Fruit fly (Drosophila melanogaster) whole organism, embryonic: ENCODE measurements around the gene UQCR-14.
A peak's percentile ranks its signal among the peaks of the same experiment; 100 is the strongest.

Experiments used
- Abd-B ChIP-seq: fragments of 200-800 bp; sonication (Bioruptor generic); optimal IDR thresholded peaks from 2 replicates; lab custom pipeline; 2018; ENCODE audit warnings: missing biosample characterization, mild to moderate bottlenecking, missing genetic modification characterization, moderate library complexity
- CG11398 ChIP-seq: fragments of 200-800 bp; sonication (Bioruptor generic); optimal IDR thresholded peaks from 2 replicates; lab custom pipeline; 2016; ENCODE audit warnings: missing biosample characterization, missing genetic modification characterization
- CG11560 ChIP-seq: fragments of 200-800 bp; sonication (Bioruptor generic); IDR thresholded peaks from 3 replicates; pipeline ENCODE4 v1.3.6; 2022; ENCODE audit warnings: missing biosample characterization, missing genetic modification characterization
- CG13775 ChIP-seq: fragments of 200-800 bp; sonication (Bioruptor generic); optimal IDR thresholded peaks from 3 replicates; lab custom pipeline; 2017; ENCODE audit warnings: missing biosample characterization, mild to moderate bottlenecking, missing genetic modification characterization
- CG14710 ChIP-seq: fragments of 200-800 bp; sonication (Bioruptor generic); optimal IDR thresholded peaks from 3 replicates; lab custom pipeline; 2019; ENCODE audit warnings: missing biosample characterization, mild to moderate bottlenecking, missing genetic modification characterization, moderate library complexity
- CG15269 ChIP-seq: fragments of 200-800 bp; sonication (Bioruptor generic); optimal IDR thresholded peaks from 2 replicates; lab custom pipeline; 2018; ENCODE audit warnings: missing biosample characterization, mild to moderate bottlenecking, missing genetic modification characterization, moderate library complexity
- CG1529 ChIP-seq: fragments of 200-800 bp; sonication (Bioruptor generic); optimal IDR thresholded peaks from 3 replicates; lab custom pipeline; 2018; ENCODE audit warnings: missing biosample characterization, missing genetic modification characterization
- CG17912 ChIP-seq: fragments of 200-800 bp; sonication (Bioruptor generic); optimal IDR thresholded peaks from 2 replicates; lab custom pipeline; 2018; ENCODE audit warnings: missing biosample characterization, mild to moderate bottlenecking, missing genetic modification characterization
- CG2120 ChIP-seq: fragments of 200-800 bp; sonication (Bioruptor generic); optimal IDR thresholded peaks from 3 replicates; lab custom pipeline; 2016; ENCODE audit warnings: missing biosample characterization, missing genetic modification characterization
- CG2199 ChIP-seq: fragments of 200-800 bp; sonication (Bioruptor generic); IDR thresholded peaks from 3 replicates; pipeline ENCODE4 v1.3.6; 2022; ENCODE audit warnings: missing biosample characterization, missing genetic modification characterization
- CG2889 ChIP-seq: fragments of 200-800 bp; sonication (Bioruptor generic); IDR thresholded peaks from 3 replicates; pipeline ENCODE4 v1.3.6; 2022; ENCODE audit warnings: missing biosample characterization, missing genetic modification characterization
- CG30431 ChIP-seq: fragments of 200-800 bp; sonication (Bioruptor generic); optimal IDR thresholded peaks from 2 replicates; lab custom pipeline; 2017; ENCODE audit warnings: missing biosample characterization, missing genetic modification characterization
- CG32767 ChIP-seq: fragments of 200-800 bp; sonication (Bioruptor generic); IDR thresholded peaks from 2 replicates; pipeline ENCODE4 v1.3.6; 2022; ENCODE audit warnings: missing biosample characterization, missing genetic modification characterization
- CG34224 ChIP-seq: fragments of 200-800 bp; sonication (Bioruptor generic); IDR thresholded peaks from 3 replicates; pipeline ENCODE4 v1.3.6; 2022; ENCODE audit warnings: missing biosample characterization, missing genetic modification characterization; ENCODE audit not compliant: partially characterized antibody
- CG6765 ChIP-seq: fragments of 200-800 bp; sonication (Bioruptor generic); optimal IDR thresholded peaks from 3 replicates; lab custom pipeline; 2017; ENCODE audit warnings: missing biosample characterization, mild to moderate bottlenecking, missing genetic modification characterization
- CG7357 ChIP-seq: fragments of 200-800 bp; sonication (Bioruptor generic); IDR thresholded peaks from 3 replicates; pipeline ENCODE4 v1.3.6; 2022; ENCODE audit warnings: missing biosample characterization, missing genetic modification characterization
- CG8924 ChIP-seq: fragments of 200-800 bp; optimal IDR thresholded peaks from 3 replicates; lab custom pipeline; 2019; ENCODE audit warnings: missing biosample characterization, mild to moderate bottlenecking, missing genetic modification characterization, moderate library complexity
- CrebB ChIP-seq: fragments of 200-800 bp; sonication (Bioruptor generic); optimal IDR thresholded peaks from 3 replicates; lab custom pipeline; 2018; ENCODE audit warnings: missing biosample characterization, mild to moderate bottlenecking, missing genetic modification characterization
- Drgx ChIP-seq: fragments of 200-800 bp; sonication (Bioruptor generic); IDR thresholded peaks from 2 replicates; pipeline ENCODE4 v1.3.6; 2022; ENCODE audit warnings: missing biosample characterization, missing genetic modification characterization
- ERR ChIP-seq: fragments of 200-800 bp; sonication (Bioruptor generic); optimal IDR thresholded peaks from 2 replicates; lab custom pipeline; 2016; ENCODE audit warnings: missing biosample characterization, missing genetic modification characterization
- Meics ChIP-seq: fragments of 200-800 bp; sonication (Bioruptor generic); optimal IDR thresholded peaks from 2 replicates; lab custom pipeline; 2017; ENCODE audit warnings: missing biosample characterization, mild to moderate bottlenecking, missing genetic modification characterization
- NC2β ChIP-seq: fragments of 200-800 bp; sonication (Bioruptor generic); optimal IDR thresholded peaks from 2 replicates; lab custom pipeline; 2016; ENCODE audit warnings: missing biosample characterization, missing genetic modification characterization
- Nf-YA ChIP-seq: fragments of 200-800 bp; sonication (Bioruptor generic); IDR thresholded peaks from 2 replicates; pipeline ENCODE4 v1.3.6; 2022; ENCODE audit warnings: missing biosample characterization, missing genetic modification characterization
- Six4 ChIP-seq: fragments of 200-800 bp; sonication (Bioruptor generic); optimal IDR thresholded peaks from 2 replicates; lab custom pipeline; 2016; ENCODE audit warnings: missing biosample characterization, missing genetic modification characterization
- Sry-β ChIP-seq: fragments of 200-800 bp; sonication (Bioruptor generic); optimal IDR thresholded peaks from 2 replicates; lab custom pipeline; 2018; ENCODE audit warnings: missing biosample characterization, mild to moderate bottlenecking, missing genetic modification characterization, moderate library complexity
- Sry-δ ChIP-seq: fragments of 200-800 bp; sonication (Bioruptor generic); optimal IDR thresholded peaks from 2 replicates; lab custom pipeline; 2016; ENCODE audit warnings: missing biosample characterization, missing genetic modification characterization
- br ChIP-seq: fragments of >200 bp; optimal IDR thresholded peaks from 2 replicates; lab custom pipeline; 2017
- btn ChIP-seq: fragments of 200-800 bp; sonication (Bioruptor generic); optimal IDR thresholded peaks from 2 replicates; lab custom pipeline; 2016; ENCODE audit warnings: missing biosample characterization, missing genetic modification characterization
- cas ChIP-seq: fragments of 200-800 bp; sonication (Bioruptor generic); IDR thresholded peaks from 2 replicates; pipeline ENCODE4 v1.3.6; 2022; ENCODE audit warnings: missing biosample characterization, missing genetic modification characterization
- emc ChIP-seq: fragments of 200-800 bp; sonication (Bioruptor generic); optimal IDR thresholded peaks from 2 replicates; lab custom pipeline; 2016; ENCODE audit warnings: missing biosample characterization, missing genetic modification characterization
- fru ChIP-seq: fragments of >200 bp; optimal IDR thresholded peaks from 2 replicates; lab custom pipeline; 2017
- gsb ChIP-seq: fragments of 200-800 bp; sonication (Bioruptor generic); IDR thresholded peaks from 2 replicates; pipeline ENCODE4 v1.3.6; 2022; ENCODE audit warnings: missing biosample characterization, missing genetic modification characterization
- gt ChIP-seq: fragments of 200-800 bp; sonication (Bioruptor generic); IDR thresholded peaks from 2 replicates; pipeline ENCODE4 v1.3.6; 2022; ENCODE audit warnings: missing biosample characterization, missing genetic modification characterization
- ham ChIP-seq: fragments of 200-800 bp; sonication (Bioruptor generic); IDR thresholded peaks from 2 replicates; pipeline ENCODE4 v1.3.6; 2022; ENCODE audit warnings: missing biosample characterization, missing genetic modification characterization
- her ChIP-seq: fragments of 200-800 bp; sonication (Bioruptor generic); optimal IDR thresholded peaks from 2 replicates; lab custom pipeline; 2016; ENCODE audit warnings: missing biosample characterization, missing genetic modification characterization
- hkb ChIP-seq, 2 experiments: fragments of 200-800 bp in 1 of 2; fragments of >200 bp in 1 of 2; sonication (Bioruptor generic) in 1 of 2; IDR thresholded peaks in 1 of 2; optimal IDR thresholded peaks in 1 of 2; 2 replicates each; pipeline versions ENCODE4 v1.3.6 to Lab custom; 2017 to 2022; ENCODE audit warnings: missing biosample characterization in 1 of 2, missing genetic modification characterization in 1 of 2
- ind ChIP-seq: fragments of 200-800 bp; sonication (Bioruptor generic); optimal IDR thresholded peaks from 3 replicates; lab custom pipeline; 2016; ENCODE audit warnings: missing biosample characterization, missing genetic modification characterization
- lbe ChIP-seq: fragments of 200-800 bp; sonication (Bioruptor generic); optimal IDR thresholded peaks from 2 replicates; lab custom pipeline; 2016; ENCODE audit warnings: missing biosample characterization, mild to moderate bottlenecking, missing genetic modification characterization
- pan ChIP-seq, 4 experiments: fragments of >200 bp in 3 of 4; fragments of 200-800 bp in 1 of 4; sonication (Bioruptor generic) in 1 of 4; optimal IDR thresholded peaks in 3 of 4; IDR thresholded peaks in 1 of 4; 2 replicates each; pipeline versions ENCODE4 v1.3.6 to Lab custom; 2017 to 2022; ENCODE audit warnings: missing biosample characterization in 2 of 4, missing genetic modification characterization in 2 of 4, mixed read lengths in 1 of 4
- pum ChIP-seq: fragments of 200-800 bp; sonication (Bioruptor generic); optimal IDR thresholded peaks from 2 replicates; lab custom pipeline; 2016; ENCODE audit warnings: missing biosample characterization, missing genetic modification characterization
- ranshi ChIP-seq: fragments of 200-800 bp; sonication (Bioruptor generic); IDR thresholded peaks from 2 replicates; pipeline ENCODE4 v1.3.6; 2022; ENCODE audit warnings: missing biosample characterization, missing genetic modification characterization
- ro ChIP-seq: fragments of 200-800 bp; sonication (Bioruptor generic); IDR thresholded peaks from 2 replicates; pipeline ENCODE4 v1.3.6; 2022; ENCODE audit warnings: missing biosample characterization, missing genetic modification characterization
- zen2 ChIP-seq: fragments of 200-800 bp; sonication (Bioruptor generic); IDR thresholded peaks from 3 replicates; pipeline ENCODE4 v1.3.6; 2022; ENCODE audit warnings: missing biosample characterization, missing genetic modification characterization; ENCODE audit not compliant: partially characterized antibody
- zfh1 ChIP-seq: fragments of 200-800 bp; sonication (Bioruptor generic); IDR thresholded peaks from 3 replicates; pipeline ENCODE4 v1.3.6; 2022; ENCODE audit warnings: missing biosample characterization, missing genetic modification characterization

The UQCR-14 gene

dm6 chrX:16270795-16271194 is 15.3 kb upstream of the UQCR-14 start, which contains the start of gene Mfe2 (continued):
- TF ChIP-seq CG30431 (GFP tag; lab: Kevin White, UChicago), result no peak
- no peak for TF ChIP-seq btn (GFP tag; lab: Kevin White, UChicago)
- TF ChIP-seq CG15269 (tag; lab: Kevin White, UChicago), result no peak
- no peak for TF ChIP-seq CG6765 (GFP tag; lab: Kevin White, UChicago)
- TF ChIP-seq Six4 (GFP tag; lab: Kevin White, UChicago), result peak; percentile 24
- peak; percentile 1 for TF ChIP-seq emc (GFP tag; lab: Kevin White, UChicago)
- peak; percentile 52; the same call in 1 of the 2 replicates for TF ChIP-seq ranshi (GFP tag; lab: Robert Waterston, UW)
- peak; percentile 36 for TF ChIP-seq pum
- no peak for TF ChIP-seq zen2 (GFP tag; lab: Robert Waterston, UW)
- TF ChIP-seq CG7357, result no peak
- TF ChIP-seq her (GFP tag; lab: Kevin White, UChicago), result peak; percentile 70
- TF ChIP-seq pan (optimal IDR thresholded peaks at IDR 0.05; lab: Kevin White, UChicago), result no peak
- TF ChIP-seq pan (GFP tag; optimal IDR thresholded peaks at IDR 0.05 in 1 of 2, IDR thresholded peaks at IDR 0.05 in 1 of 2), result no peak
- peak; percentile 64 for TF ChIP-seq Abd-B (GFP tag; lab: Kevin White, UChicago)
- no peak for TF ChIP-seq CG32767 (GFP tag; lab: Robert Waterston, UW)
- no peak for TF ChIP-seq hkb (optimal IDR thresholded peaks at IDR 0.05; lab: Kevin White, UChicago)
- peak; percentile 16; the same call in 1 of the 2 replicates for TF ChIP-seq hkb (GFP tag; IDR thresholded peaks at IDR 0.05; lab: Robert Waterston, UW)
- TF ChIP-seq CG8924, result peak; percentile 42
- peak; percentile 81 for TF ChIP-seq CG2120
- TF ChIP-seq Sry-β, result no peak
- TF ChIP-seq CG17912, result peak; percentile 38
- TF ChIP-seq cas (GFP tag; lab: Robert Waterston, UW), result no peak
- TF ChIP-seq fru (lab: Kevin White, UChicago), result no peak
- peak; percentile 28; the same call in 1 of the 2 replicates for TF ChIP-seq Drgx (GFP tag; lab: Robert Waterston, UW)
- TF ChIP-seq ind (GFP tag; lab: Kevin White, UChicago), result peak; percentile 55
- peak; percentile 76 for TF ChIP-seq Sry-δ (GFP tag; lab: Kevin White, UChicago)
- TF ChIP-seq CG14710 (tag; lab: Kevin White, UChicago), result peak; percentile 72
- no peak for TF ChIP-seq gsb
- no peak for TF ChIP-seq CG2889 (GFP tag; lab: Robert Waterston, UW)
- TF ChIP-seq CG13775 (GFP tag; lab: Kevin White, UChicago), result no peak
- TF ChIP-seq Meics (GFP tag; lab: Kevin White, UChicago), result peak; percentile 25
- no peak for TF ChIP-seq CG34224
- TF ChIP-seq lbe, result no peak
- TF ChIP-seq CG2199 (GFP tag; lab: Robert Waterston, UW), result peak; percentile 86; the same call in 2 of the 3 replicates
- TF ChIP-seq gt (GFP tag; lab: Robert Waterston, UW), result no peak
- no peak for TF ChIP-seq Nf-YA (GFP tag; lab: Robert Waterston, UW)
- TF ChIP-seq CG11560 (tag; lab: Robert Waterston, UW), result peak; percentile 70; the same call in 2 of the 3 replicates
- peak; percentile 20 for TF ChIP-seq CG11398 (GFP tag; lab: Kevin White, UChicago)
- TF ChIP-seq zfh1 (GFP tag; lab: Robert Waterston, UW), result peak; percentile 42; the same call in 2 of the 3 replicates
- TF ChIP-seq ro (GFP tag; lab: Robert Waterston, UW), result no peak
- TF ChIP-seq br (lab: Kevin White, UChicago), result no peak
- TF ChIP-seq CrebB, result no peak
- TF ChIP-seq CG1529, result no peak
- no peak for TF ChIP-seq ham (GFP tag; lab: Robert Waterston, UW)
- TF ChIP-seq NC2β (GFP tag; lab: Kevin White, UChicago), result peak; percentile 61
- TF ChIP-seq ERR (GFP tag; lab: Kevin White, UChicago), result peak; percentile 57
